Worm (Caenorhabditis elegans): ENCODE data around the gene pdi-6.

DNA sequence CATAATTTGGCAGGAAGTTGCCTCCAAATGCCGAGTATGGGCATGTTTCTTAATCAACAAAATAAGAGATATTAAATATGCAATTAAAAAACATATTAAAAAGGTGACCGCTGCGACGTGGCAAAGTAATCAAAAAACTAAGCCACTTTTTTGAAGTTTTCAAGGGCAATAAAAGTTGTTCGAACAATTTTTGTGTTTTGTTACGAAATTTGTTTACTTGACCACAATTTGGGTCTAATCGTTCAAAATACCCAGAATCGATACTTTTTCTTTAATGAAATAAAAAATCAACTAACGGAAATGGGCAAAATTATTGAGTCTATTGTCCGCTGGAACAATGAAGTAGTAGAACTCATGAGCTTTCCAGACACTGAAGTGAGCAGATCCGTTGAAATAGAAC lies 16.7 kb upstream of the pdi-6 start, which contains the start of gene Y1B5A.1:
- TF ChIP-seq nhr-11 (tag; optimal IDR thresholded peaks at IDR 0.05), result no peak
- TF ChIP-seq ama-1 (optimal IDR thresholded peaks at IDR 0.05), result no peak
- no peak for TF ChIP-seq sox-2 (GFP tag; IDR thresholded peaks at IDR 0.05)
- no peak for TF ChIP-seq lin-11 (tag; optimal IDR thresholded peaks at IDR 0.05)
- TF ChIP-seq eyg-1 (tag; optimal IDR thresholded peaks at IDR 0.05), result no peak
- no peak for TF ChIP-seq pag-3 (tag; optimal IDR thresholded peaks at IDR 0.05; ENCODE audit: borderline replicate concordance)
- no peak for TF ChIP-seq odd-2 (tag; optimal IDR thresholded peaks at IDR 0.05)
- no peak for TF ChIP-seq unc-55 (GFP tag; optimal IDR thresholded peaks at IDR 0.05)
- no peak for TF ChIP-seq ceh-45 (GFP tag; IDR thresholded peaks at IDR 0.05)
- no peak for TF ChIP-seq rnt-1 (tag; optimal IDR thresholded peaks at IDR 0.05)

Measured in whole organism, late embryonic.